Fruit fly (Drosophila melanogaster): ENCODE data around the gene CG11498.

The CG11498 gene

DNA sequence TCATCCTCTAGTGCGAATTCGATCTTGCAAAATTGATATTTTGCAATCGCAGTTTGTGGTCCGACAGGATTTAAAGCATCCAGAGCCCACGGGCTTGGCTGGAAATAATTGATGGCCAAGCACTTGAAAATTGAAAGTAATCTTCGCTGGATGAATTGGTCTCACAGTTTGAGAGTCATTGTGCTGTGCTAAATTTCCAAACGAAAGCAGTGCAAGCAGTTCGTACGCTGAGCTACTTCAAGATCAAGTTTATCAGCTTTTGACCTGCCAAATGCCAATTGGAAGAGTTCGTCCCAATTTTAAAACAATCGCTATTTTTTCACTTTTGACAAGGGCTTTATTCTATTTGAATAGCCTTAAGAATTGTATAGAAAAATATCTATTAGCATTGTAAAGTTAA is 6.4 kb downstream of the CG11498 start (continued):
- TF ChIP-seq Eip74EF (GFP tag; optimal IDR thresholded peaks at IDR 0.05) (peak in 1 of 2 experiments; percentile 46), CG18011 (GFP tag; optimal IDR thresholded peaks at IDR 0.05) (peak; percentile 55), Elba2 (GFP tag; optimal IDR thresholded peaks at IDR 0.05) (peak; percentile 81), HLHmδ (GFP tag; optimal IDR thresholded peaks at IDR 0.05) (no peak), CG8290 (GFP tag; optimal IDR thresholded peaks at IDR 0.05) (no peak), CG8290 (tag; optimal IDR thresholded peaks at IDR 0.05) (peak in 1 of 2 experiments; percentile 47), stwl (tag; optimal IDR thresholded peaks at IDR 0.05) (peak; percentile 55), CG15601 (tag; optimal IDR thresholded peaks at IDR 0.05) (peak; percentile 32), CG16813 (GFP tag; IDR thresholded peaks at IDR 0.05; ENCODE audit: partially characterized antibody) (0 out of 3 replicates have a peak, but pooled peaks have one; percentile 29), pita (GFP tag; optimal IDR thresholded peaks at IDR 0.05) (peak; percentile 12), Nf-YA (GFP tag; IDR thresholded peaks at IDR 0.05) (no peak), CG2199 (GFP tag; IDR thresholded peaks at IDR 0.05) (peak; percentile 90), CG10431 (GFP tag; optimal IDR thresholded peaks at IDR 0.05) (no peak), fd64A (GFP tag; optimal IDR thresholded peaks at IDR 0.05) (no peak), gsb-n (tag; optimal IDR thresholded peaks at IDR 0.05) (peak; percentile 31), CG30431 (GFP tag; optimal IDR thresholded peaks at IDR 0.05) (no peak), Med (GFP tag) (peak; percentile 36), CTCF (GFP tag; optimal IDR thresholded peaks at IDR 0.05) (peak; percentile 53), ci (GFP tag; IDR thresholded peaks at IDR 0.05) (0 out of 3 replicates have a peak, but pooled peaks have one; percentile 9), knrl (GFP tag; IDR thresholded peaks at IDR 0.05; ENCODE audit: partially characterized antibody) (peak; percentile 14; the same call in 1 of the 3 replicates), h (optimal IDR thresholded peaks at IDR 0.05) (no peak), amos (GFP tag; IDR thresholded peaks at IDR 0.05; ENCODE audit: partially characterized antibody) (peak; percentile 18; the same call in 1 of the 2 replicates), danr (GFP tag; IDR thresholded peaks at IDR 0.05) (no peak), Awh (GFP tag; IDR thresholded peaks at IDR 0.05) (no peak), HmgD (GFP tag; optimal IDR thresholded peaks at IDR 0.05) (peak; percentile 3), NFAT (GFP tag; IDR thresholded peaks at IDR 0.05) (no peak), insv (GFP tag; optimal IDR thresholded peaks at IDR 0.05) (peak in 1 of 2 experiments; percentile 71), eyg (GFP tag; optimal IDR thresholded peaks at IDR 0.05) (no peak), cwo (GFP tag; optimal IDR thresholded peaks at IDR 0.05) (no peak), Opbp (GFP tag; IDR thresholded peaks at IDR 0.05; ENCODE audit: partially characterized antibody) (peak; percentile 33; the same call in 1 of the 3 replicates), Ravus (GFP tag; IDR thresholded peaks at IDR 0.05) (no peak), CG31365 (tag; optimal IDR thresholded peaks at IDR 0.05) (peak; percentile 95), ham (GFP tag; IDR thresholded peaks at IDR 0.05) (no peak), CG13296 (GFP tag; optimal IDR thresholded peaks at IDR 0.05) (no peak), tio (GFP tag; optimal IDR thresholded peaks at IDR 0.05) (no peak), Fer3 (tag; optimal IDR thresholded peaks at IDR 0.05) (no peak), dimm (GFP tag; IDR thresholded peaks at IDR 0.05) (no peak), Atf6 (GFP tag; IDR thresholded peaks at IDR 0.05) (no peak), CG6654 (GFP tag; optimal IDR thresholded peaks at IDR 0.05) (peak; percentile 98), CG32532 (GFP tag; IDR thresholded peaks at IDR 0.05) (0 out of 2 replicates have a peak, but pooled peaks have one; percentile 24), B-H1 (GFP tag; IDR thresholded peaks at IDR 0.05) (no peak), cad (GFP tag; optimal IDR thresholded peaks at IDR 0.05) (peak; percentile 75), MBD-R2 (GFP tag; IDR thresholded peaks at IDR 0.05) (peak; percentile 16; the same call in 1 of the 2 replicates), Blimp-1 (GFP tag; optimal IDR thresholded peaks at IDR 0.05) (peak; percentile 56), prd (optimal IDR thresholded peaks at IDR 0.05) (no peak), prd (GFP tag; IDR thresholded peaks at IDR 0.05) (peak; percentile 15; the same call in 1 of the 3 replicates), Fer1 (GFP tag; optimal IDR thresholded peaks at IDR 0.05) (no peak), Hr78 (GFP tag; optimal IDR thresholded peaks at IDR 0.05) (peak in 1 of 2 experiments; percentile 17), CG6791 (GFP tag; IDR thresholded peaks at IDR 0.05; ENCODE audit: partially characterized antibody) (peak; percentile 65; the same call in 2 of the 3 replicates)
